Fruit fly (Drosophila melanogaster): ENCODE results near the gene CG42681.

- TF ChIP-seq psq (optimal IDR thresholded peaks at IDR 0.05), result no peak
- no peak for TF ChIP-seq h (optimal IDR thresholded peaks at IDR 0.05)
- TF ChIP-seq ttk (optimal IDR thresholded peaks at IDR 0.05), result no peak
Observed at dm6 chr2L:14774713-14775112, 30.5 kb downstream of the CG42681 start, which contains the start of gene CG4650.
